Worm (Caenorhabditis elegans): ENCODE results near the gene fbxa-24.

Gene fbxa-24

DNA sequence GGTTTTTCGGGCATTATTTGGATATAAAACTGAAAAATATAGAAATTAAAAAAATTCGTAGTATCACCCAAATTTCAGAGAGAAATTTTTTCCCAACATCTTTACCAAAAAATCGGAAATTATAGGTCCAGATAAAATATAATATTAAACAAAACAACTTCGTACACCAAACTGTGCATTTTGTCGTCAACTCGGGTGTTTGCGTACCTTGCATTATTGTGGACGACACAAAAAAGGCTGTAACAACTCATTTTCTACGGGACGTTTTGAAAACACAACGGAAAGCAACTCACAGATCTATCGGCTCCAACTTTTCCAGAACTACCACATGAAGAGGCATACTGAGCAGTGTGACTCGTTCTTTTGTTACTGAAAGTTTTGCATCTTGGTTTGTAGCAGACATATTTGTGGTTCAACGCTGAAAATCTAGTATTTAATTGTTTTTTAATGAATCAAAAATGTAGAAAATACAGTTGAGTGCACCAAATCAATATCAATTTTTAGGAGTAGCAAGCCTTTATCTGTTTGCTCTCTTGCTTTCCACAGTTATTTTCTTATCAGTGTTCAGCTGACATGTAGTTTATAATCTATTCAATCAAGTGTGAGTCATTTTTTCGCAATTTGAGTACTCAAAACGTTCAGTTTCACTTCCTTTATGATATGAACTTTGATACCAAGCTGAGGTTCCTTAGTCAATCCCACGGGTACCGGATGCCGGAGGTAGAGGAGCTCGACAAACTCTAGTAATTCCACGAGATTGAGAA is 699 bp upstream of the fbxa-24 start (continued):
- TF ChIP-seq zag-1 (tag; optimal IDR thresholded peaks at IDR 0.05) (no peak), ztf-4 (tag; optimal IDR thresholded peaks at IDR 0.05) (no peak), snu-23 (GFP tag; optimal IDR thresholded peaks at IDR 0.05) (peak; percentile 11), swsn-7 (tag; optimal IDR thresholded peaks at IDR 0.05) (peak; percentile 0), Y116A8C.19 (tag; optimal IDR thresholded peaks at IDR 0.05; ENCODE audit: borderline replicate concordance) (no peak), lin-15B (tag; optimal IDR thresholded peaks at IDR 0.05) (no peak), ztf-11 (tag; optimal IDR thresholded peaks at IDR 0.05) (no peak), ceh-90 (tag; optimal IDR thresholded peaks at IDR 0.05) (no peak), C16A3.4 (tag; optimal IDR thresholded peaks at IDR 0.05) (no peak), nhr-47 (tag; optimal IDR thresholded peaks at IDR 0.05) (peak; percentile 31), F16B12.6 (tag; optimal IDR thresholded peaks at IDR 0.05) (peak; percentile 79), snpc-4 (tag; optimal IDR thresholded peaks at IDR 0.05) (no peak), elt-3 (tag; optimal IDR thresholded peaks at IDR 0.05) (no peak), fkh-8 (tag; optimal IDR thresholded peaks at IDR 0.05) (no peak), dpl-1 (GFP tag; optimal IDR thresholded peaks at IDR 0.05) (peak in 2 of 3 experiments; percentile 21 to 53), pax-3 (tag; optimal IDR thresholded peaks at IDR 0.05) (no peak), hpl-2 (GFP tag; optimal IDR thresholded peaks at IDR 0.05) (no peak), sptf-1 (tag; optimal IDR thresholded peaks at IDR 0.05) (no peak), lin-35 (GFP tag; optimal IDR thresholded peaks at IDR 0.05) (peak in 1 of 2 experiments; percentile 15), ceh-63 (GFP tag; optimal IDR thresholded peaks at IDR 0.05) (no peak), elt-2 (tag; optimal IDR thresholded peaks at IDR 0.05) (peak; percentile 83), unc-98 (GFP tag; IDR thresholded peaks at IDR 0.05) (no peak), jun-1 (tag; optimal IDR thresholded peaks at IDR 0.05) (no peak), efl-3 (GFP tag; optimal IDR thresholded peaks at IDR 0.05) (no peak)

DNA sequence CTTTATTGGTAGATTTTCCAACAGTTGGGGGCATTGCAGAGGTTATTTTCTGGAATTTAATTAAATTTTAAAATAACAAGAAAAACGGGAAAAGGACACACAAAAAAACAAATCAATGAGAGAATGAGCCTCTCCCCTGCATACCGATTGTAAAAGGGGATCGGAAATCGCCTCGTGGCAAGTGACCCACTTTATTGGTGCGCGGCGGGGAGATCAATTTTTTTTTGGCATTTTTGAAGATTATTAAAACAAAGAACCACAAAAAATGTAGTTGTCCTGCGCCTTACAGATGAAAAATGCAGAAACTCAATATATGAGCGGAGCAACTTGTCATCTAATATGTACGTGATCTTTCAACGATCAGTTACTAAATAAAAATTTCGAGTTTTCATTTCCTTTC is 4.9 kb downstream of the fbxa-24 start, which contains the start of gene F54D10.7:
Gene F54D10.7 (minus strand): TSS at position 49 of the 400 bp plus-strand sequence.
- no peak for TF ChIP-seq efl-1 (optimal IDR thresholded peaks at IDR 0.05)
- TF ChIP-seq efl-1 (GFP tag; optimal IDR thresholded peaks at IDR 0.05 in 1 of 2): peak in 1 of 2 experiments; percentile 58
- no peak for TF ChIP-seq pag-3 (tag; optimal IDR thresholded peaks at IDR 0.05; ENCODE audit: borderline replicate concordance, insufficient read depth)
- TF ChIP-seq ztf-11 (tag; optimal IDR thresholded peaks at IDR 0.05): no peak

DNA sequence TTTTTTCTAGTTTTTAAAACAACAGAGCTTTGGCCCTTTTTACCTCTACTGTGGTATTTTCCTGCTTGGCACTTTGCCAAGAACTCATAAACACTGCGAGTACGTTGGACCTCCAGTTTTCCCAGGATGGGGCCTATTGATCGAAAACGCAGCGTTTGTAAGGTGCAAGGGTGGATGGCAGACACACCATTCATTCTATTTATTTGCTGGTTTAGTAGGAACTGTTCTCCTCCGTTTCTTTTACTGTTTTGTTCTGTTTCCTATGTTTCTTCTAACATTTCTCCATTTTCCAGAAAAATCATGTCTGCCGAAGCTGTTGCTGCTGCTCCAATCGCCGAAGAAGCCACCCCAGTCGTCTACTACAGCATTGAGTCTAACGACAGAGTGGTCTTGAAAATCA is 7.5 kb downstream of the fbxa-24 start, which contains the start of gene skr-15:
Gene skr-15 (plus strand): TSS at position 301 of the 400 bp plus-strand sequence.
- TF ChIP-seq efl-3 (GFP tag; optimal IDR thresholded peaks at IDR 0.05): no peak
- TF ChIP-seq mab-9 (GFP tag; IDR thresholded peaks at IDR 0.05): no peak

DNA sequence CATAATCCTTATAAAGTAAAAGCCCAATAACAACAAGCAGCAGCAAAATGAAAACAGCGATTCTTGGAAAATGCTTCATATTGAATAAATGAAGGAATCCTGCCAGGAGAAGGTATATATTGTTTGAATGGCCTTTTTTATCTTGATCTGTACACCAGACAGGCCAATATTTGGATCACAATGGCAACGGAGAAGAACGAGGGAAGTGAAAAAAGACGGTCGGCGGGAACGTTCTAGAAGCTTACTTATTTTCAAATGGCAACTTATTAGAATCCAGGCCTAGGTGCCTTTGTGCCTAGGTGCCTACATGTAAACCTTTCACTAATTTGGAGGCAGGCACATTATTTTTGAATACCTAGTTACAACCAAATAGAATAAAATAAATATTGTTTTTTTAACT is 11.5 kb downstream of the fbxa-24 start, which contains the start of gene F54D10.8:
Gene F54D10.8 (minus strand): TSS at position 101 of the 400 bp plus-strand sequence.
- TF ChIP-seq sox-4 (tag; optimal IDR thresholded peaks at IDR 0.05) (no peak), unc-62 (GFP tag; optimal IDR thresholded peaks at IDR 0.05) (no peak), unc-98 (GFP tag; IDR thresholded peaks at IDR 0.05) (no peak), hlh-4 (tag; optimal IDR thresholded peaks at IDR 0.05) (no peak), hpl-2 (GFP tag; optimal IDR thresholded peaks at IDR 0.05) (no peak), lin-15B (tag; optimal IDR thresholded peaks at IDR 0.05) (no peak), nhr-84 (tag; optimal IDR thresholded peaks at IDR 0.05) (no peak), irx-1 (tag; optimal IDR thresholded peaks at IDR 0.05) (no peak), egl-27 (tag; optimal IDR thresholded peaks at IDR 0.05) (no peak), unc-30 (tag; optimal IDR thresholded peaks at IDR 0.05) (no peak), xbp-1 (tag; optimal IDR thresholded peaks at IDR 0.05) (no peak), blmp-1 (tag; optimal IDR thresholded peaks at IDR 0.05) (no peak)
